Fruit fly (Drosophila melanogaster) ovary, adult (tissue): ENCODE measurements around the gene Rpn2.

Experiments
- CG17801 ChIP-seq: fragments of 200-800 bp; optimal IDR thresholded peaks from 2 replicates; lab custom pipeline; 2019; ENCODE audit warnings: missing biosample characterization, mild to moderate bottlenecking, missing genetic modification characterization, moderate library complexity; ENCODE audit not compliant: partially characterized antibody

Rpn2 gene

dm6 chr3R:29153197-29153644, at the start of gene Rpn2, which contains the start of gene Slbp:
TSS of gene Rpn2 (plus strand) at chr3R:29153524.
TSS of gene Slbp (minus strand) at chr3R:29153266.
- peak; percentile 62 for TF ChIP-seq CG17801 (GFP tag; lab: Kevin White, UChicago)

dm6 chr3R:29111795-29112194, 41.5 kb upstream of the Rpn2 start:
- no peak for TF ChIP-seq CG17801 (GFP tag; lab: Kevin White, UChicago)

dm6 chr3R:29112398-29113150, 40.8 kb upstream of the Rpn2 start, which contains the start of the genes alpha-Man-Ib and Pdhb:
TSS of gene alpha-Man-Ib (minus strand) at chr3R:29112822.
TSS of gene Pdhb (plus strand) at chr3R:29113071.
- peak; percentile 66 for TF ChIP-seq CG17801 (GFP tag; lab: Kevin White, UChicago)

- TF ChIP-seq CG17801 (GFP tag; lab: Kevin White, UChicago) = no peak
Observed at dm6 chr3R:29113392-29113791, 39.9 kb upstream of the Rpn2 start.

dm6 chr3R:29116167-29116725, 37.1 kb upstream of the Rpn2 start, which contains the start of gene Atg14:
TSS of gene Atg14 (plus strand) at chr3R:29116391.
- TF ChIP-seq CG17801 (GFP tag; lab: Kevin White, UChicago) = peak; percentile 51

- TF ChIP-seq CG17801 (GFP tag; lab: Kevin White, UChicago) = peak; percentile 41
Observed at dm6 chr3R:29122817-29123611, 30.3 kb upstream of the Rpn2 start, which contains the start of the genes yem and Ctl2. TSS of gene yem (minus strand) at chr3R:29122879. TSS of gene Ctl2 (plus strand) at chr3R:29123370.

dm6 chr3R:29124128-29124527, 29.2 kb upstream of the Rpn2 start:
- peak; percentile 76 for TF ChIP-seq CG17801 (GFP tag; lab: Kevin White, UChicago)

- TF ChIP-seq CG17801 (GFP tag; lab: Kevin White, UChicago) = peak; percentile 36
Observed at dm6 chr3R:29130902-29131621, 22.3 kb upstream of the Rpn2 start, which contains the start of the genes dgt6 and Vha100-1. TSS of gene dgt6 (minus strand) at chr3R:29130972. TSS of gene Vha100-1 (plus strand) at chr3R:29131193.

dm6 chr3R:29138407-29138806, 14.9 kb upstream of the Rpn2 start, which contains the start of the genes Alg13 and superdeath:
TSS of gene Alg13 (minus strand) at chr3R:29138573.
TSS of gene superdeath (plus strand) at chr3R:29138662.
- no peak for TF ChIP-seq CG17801 (GFP tag; lab: Kevin White, UChicago)

dm6 chr3R:29138961-29139527, 14.3 kb upstream of the Rpn2 start:
- TF ChIP-seq CG17801 (GFP tag; lab: Kevin White, UChicago) = peak; percentile 68

- no peak for TF ChIP-seq CG17801 (GFP tag; lab: Kevin White, UChicago)
Observed at dm6 chr3R:29139767-29140755, 13.3 kb upstream of the Rpn2 start.

- TF ChIP-seq CG17801 (GFP tag; lab: Kevin White, UChicago) = no peak
Observed at dm6 chr3R:29146710-29147109, 6.6 kb upstream of the Rpn2 start, which contains the start of gene CG14511. TSS of gene CG14511 (minus strand) at chr3R:29146893.
